Fruit fly (Drosophila melanogaster): Measurements from ENCODE around the gene CG33099.

The CG33099 gene

DNA sequence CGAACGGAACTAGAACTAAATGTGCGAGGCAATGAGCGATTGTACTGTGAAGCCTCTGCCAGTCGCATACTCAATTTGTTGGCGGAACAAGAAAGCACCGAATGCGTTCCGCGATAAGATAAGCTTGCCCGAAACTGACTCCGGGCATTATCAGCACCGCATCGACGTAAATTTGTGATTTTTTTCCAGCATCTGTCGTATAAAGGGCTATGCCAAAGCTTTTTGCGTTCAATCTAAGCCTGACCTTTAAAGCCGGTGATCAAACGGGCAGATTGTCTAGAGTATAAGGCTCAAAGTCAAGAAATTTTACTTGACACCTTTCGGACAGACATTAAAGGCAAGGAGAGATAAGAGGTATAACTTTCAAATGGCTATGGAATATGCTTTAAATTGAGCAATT, 15.6 kb upstream of the CG33099 start:
- TF ChIP-seq CG4318 (GFP tag; optimal IDR thresholded peaks at IDR 0.05), result no peak
- TF ChIP-seq Eip75B (GFP tag; optimal IDR thresholded peaks at IDR 0.05), result no peak

- TF ChIP-seq net (GFP tag; optimal IDR thresholded peaks at IDR 0.05) (no peak), Gug (GFP tag; IDR thresholded peaks at IDR 0.05) (no peak), svp (GFP tag) (peak; percentile 39)
These were observed 12.5 kb upstream of the CG33099 start for dm6 chr3R:22542773-22543411.

dm6 chr3R:22540686-22541085, 10.3 kb upstream of the CG33099 start:
- TF ChIP-seq spab (GFP tag; optimal IDR thresholded peaks at IDR 0.05), result no peak
- TF ChIP-seq net (GFP tag; optimal IDR thresholded peaks at IDR 0.05), result no peak
- no peak for TF ChIP-seq dac (GFP tag; optimal IDR thresholded peaks at IDR 0.05)
- TF ChIP-seq acj6 (GFP tag; optimal IDR thresholded peaks at IDR 0.05), result no peak

dm6 chr3R:22539762-22540161, 9.4 kb upstream of the CG33099 start, which contains the start of gene CG5326:
CG5326 (minus strand) TSS chr3R:22539919.
- TF ChIP-seq CG1621 (tag; optimal IDR thresholded peaks at IDR 0.05), result peak; percentile 58
- no peak for TF ChIP-seq Eip93F (GFP tag; optimal IDR thresholded peaks at IDR 0.05)
- TF ChIP-seq Met (GFP tag; optimal IDR thresholded peaks at IDR 0.05), result no peak
- TF ChIP-seq esn (GFP tag; optimal IDR thresholded peaks at IDR 0.05), result no peak
- peak; percentile 12 for TF ChIP-seq CG6854 (GFP tag; optimal IDR thresholded peaks at IDR 0.05)
- peak; percentile 40 for TF ChIP-seq CG6808 (GFP tag; optimal IDR thresholded peaks at IDR 0.05)
- TF ChIP-seq dsx (GFP tag; optimal IDR thresholded peaks at IDR 0.05; ENCODE audit: poor library complexity, severe bottlenecking), result peak; percentile 56
- peak; percentile 35 to 69 for TF ChIP-seq ss (GFP tag; optimal IDR thresholded peaks at IDR 0.05)
- no peak for TF ChIP-seq net (GFP tag; optimal IDR thresholded peaks at IDR 0.05)
- TF ChIP-seq eg (GFP tag; IDR thresholded peaks at IDR 0.05), result 0 out of 3 replicates have a peak, but pooled peaks have one; percentile 15
- TF ChIP-seq CG3919 (GFP tag; optimal IDR thresholded peaks at IDR 0.05), result peak; percentile 39
- TF ChIP-seq Eip78C (GFP tag), result peak; percentile 24
- TF ChIP-seq fkh (GFP tag; optimal IDR thresholded peaks at IDR 0.05), result no peak
- peak; percentile 46 for TF ChIP-seq CG9139 (GFP tag; optimal IDR thresholded peaks at IDR 0.05)

DNA sequence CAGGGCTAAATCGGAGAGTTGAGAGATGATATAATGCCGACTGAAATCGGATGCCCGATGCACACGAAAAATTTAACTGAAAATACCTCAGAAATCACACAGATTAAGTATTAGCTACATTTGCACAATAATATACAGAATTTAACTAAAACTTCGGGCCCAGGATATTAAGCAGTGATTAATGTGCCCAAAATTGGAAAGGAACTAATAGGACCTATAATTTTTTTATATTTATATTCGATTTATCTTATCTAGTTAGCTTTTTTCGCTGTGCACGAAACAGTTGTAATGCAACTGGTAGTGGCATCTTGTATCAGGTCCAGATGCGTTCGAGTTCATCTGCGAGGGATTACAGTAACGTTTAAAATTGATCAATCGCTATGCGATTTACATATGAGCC, 8.5 kb upstream of the CG33099 start:
- TF ChIP-seq CG8319 (GFP tag; optimal IDR thresholded peaks at IDR 0.05) (peak; percentile 36), svp (GFP tag) (peak; percentile 46), CG3919 (GFP tag; optimal IDR thresholded peaks at IDR 0.05) (peak; percentile 18), CG3032 (tag; optimal IDR thresholded peaks at IDR 0.05) (peak; percentile 40), fd59A (GFP tag; optimal IDR thresholded peaks at IDR 0.05) (no peak), CG31627 (GFP tag; optimal IDR thresholded peaks at IDR 0.05) (no peak), esn (GFP tag; optimal IDR thresholded peaks at IDR 0.05) (peak; percentile 43), spab (GFP tag; optimal IDR thresholded peaks at IDR 0.05) (no peak), CG6808 (GFP tag; optimal IDR thresholded peaks at IDR 0.05) (peak; percentile 16), Smox (GFP tag; optimal IDR thresholded peaks at IDR 0.05) (no peak), achi (GFP tag; optimal IDR thresholded peaks at IDR 0.05) (peak; percentile 25), fd85E (GFP tag; optimal IDR thresholded peaks at IDR 0.05) (no peak), CG9139 (GFP tag; optimal IDR thresholded peaks at IDR 0.05) (no peak), Sox14 (GFP tag; optimal IDR thresholded peaks at IDR 0.05) (peak; percentile 6), acj6 (GFP tag; optimal IDR thresholded peaks at IDR 0.05) (peak; percentile 32), Hr39 (GFP tag; optimal IDR thresholded peaks at IDR 0.05) (no peak), Sox15 (GFP tag; optimal IDR thresholded peaks at IDR 0.05) (no peak), Ets96B (tag; optimal IDR thresholded peaks at IDR 0.05) (peak; percentile 47), cyc (GFP tag; optimal IDR thresholded peaks at IDR 0.05) (no peak), Eip78C (GFP tag) (peak; percentile 82), CG6163 (GFP tag; IDR thresholded peaks at IDR 0.05) (no peak), eg (GFP tag; IDR thresholded peaks at IDR 0.05) (no peak), CG10669 (GFP tag; optimal IDR thresholded peaks at IDR 0.05) (peak; percentile 28), CG6854 (GFP tag; optimal IDR thresholded peaks at IDR 0.05) (no peak), dac (GFP tag; optimal IDR thresholded peaks at IDR 0.05) (no peak), CG8119 (GFP tag; IDR thresholded peaks at IDR 0.05) (no peak), Hr38 (GFP tag; optimal IDR thresholded peaks at IDR 0.05) (no peak), Lpt (GFP tag; optimal IDR thresholded peaks at IDR 0.05) (no peak), Ets21C (GFP tag; optimal IDR thresholded peaks at IDR 0.05) (no peak), CG6276 (GFP tag; optimal IDR thresholded peaks at IDR 0.05) (no peak), fkh (GFP tag; optimal IDR thresholded peaks at IDR 0.05) (no peak), topi (GFP tag; optimal IDR thresholded peaks at IDR 0.05) (peak; percentile 41), CG11294 (GFP tag; IDR thresholded peaks at IDR 0.05) (no peak)

Data from whole organism, prepupa.